Worm (Caenorhabditis elegans) whole organism, midembryonic: ENCODE results near the gene got-1.2.
A peak's percentile ranks its signal among the peaks of the same experiment; 100 is the strongest.

Experiments
- T22C8.4 ChIP-seq: fragments of 200-800 bp; sonication (Bioruptor generic); IDR thresholded peaks from 2 replicates; pipeline ENCODE4 v1.3.6; 2022; ENCODE audit warnings: missing genetic modification characterization, missing compliant biosample characterization
- cog-1 ChIP-seq: sonication (generic microtip); optimal IDR thresholded peaks from 2 replicates; lab custom pipeline; 2016; ENCODE audit warnings: missing genetic modification characterization, missing compliant biosample characterization
- flt-1 ChIP-seq: fragments of 200-800 bp; sonication (Bioruptor generic); IDR thresholded peaks from 2 replicates; pipeline ENCODE4 v1.3.6; 2022; ENCODE audit warnings: missing genetic modification characterization, missing compliant biosample characterization
- klf-2 ChIP-seq: fragments of 200-800 bp; sonication (Bioruptor generic); conservative IDR thresholded peaks from 2 replicates; pipeline ENCODE4 v1.3.6; 2022; ENCODE audit warnings: missing genetic modification reagents, missing genetic modification characterization, missing compliant biosample characterization
- med-1 ChIP-seq: sonication (generic microtip); optimal IDR thresholded peaks from 2 replicates; lab custom pipeline; 2017; ENCODE audit warnings: missing genetic modification characterization, mild to moderate bottlenecking, missing compliant biosample characterization, antibody characterized with exemption, missing genetic modification reagents; ENCODE audit not compliant: insufficient read depth
- ref-1 ChIP-seq: fragments of 200-800 bp; sonication (Bioruptor generic); conservative IDR thresholded peaks from 2 replicates; pipeline ENCODE4 v1.3.6; 2022; ENCODE audit warnings: missing genetic modification reagents, missing genetic modification characterization, missing compliant biosample characterization
- tab-1 ChIP-seq: fragments of 200-800 bp; sonication (Bioruptor generic); IDR thresholded peaks from 2 replicates; pipeline ENCODE4 v1.3.6; 2022; ENCODE audit warnings: missing genetic modification characterization, missing compliant biosample characterization
- ztf-23 ChIP-seq: fragments of 200-800 bp; sonication (Bioruptor generic); IDR thresholded peaks from 2 replicates; pipeline ENCODE4 v1.3.6; 2022; ENCODE audit warnings: missing genetic modification reagents, missing genetic modification characterization, missing compliant biosample characterization
- ztf-29 ChIP-seq: fragments of 200-800 bp; sonication (Bioruptor generic); IDR thresholded peaks from 2 replicates; pipeline ENCODE4 v1.3.6; 2022; ENCODE audit warnings: missing genetic modification reagents, missing genetic modification characterization, missing compliant biosample characterization

The got-1.2 gene

DNA sequence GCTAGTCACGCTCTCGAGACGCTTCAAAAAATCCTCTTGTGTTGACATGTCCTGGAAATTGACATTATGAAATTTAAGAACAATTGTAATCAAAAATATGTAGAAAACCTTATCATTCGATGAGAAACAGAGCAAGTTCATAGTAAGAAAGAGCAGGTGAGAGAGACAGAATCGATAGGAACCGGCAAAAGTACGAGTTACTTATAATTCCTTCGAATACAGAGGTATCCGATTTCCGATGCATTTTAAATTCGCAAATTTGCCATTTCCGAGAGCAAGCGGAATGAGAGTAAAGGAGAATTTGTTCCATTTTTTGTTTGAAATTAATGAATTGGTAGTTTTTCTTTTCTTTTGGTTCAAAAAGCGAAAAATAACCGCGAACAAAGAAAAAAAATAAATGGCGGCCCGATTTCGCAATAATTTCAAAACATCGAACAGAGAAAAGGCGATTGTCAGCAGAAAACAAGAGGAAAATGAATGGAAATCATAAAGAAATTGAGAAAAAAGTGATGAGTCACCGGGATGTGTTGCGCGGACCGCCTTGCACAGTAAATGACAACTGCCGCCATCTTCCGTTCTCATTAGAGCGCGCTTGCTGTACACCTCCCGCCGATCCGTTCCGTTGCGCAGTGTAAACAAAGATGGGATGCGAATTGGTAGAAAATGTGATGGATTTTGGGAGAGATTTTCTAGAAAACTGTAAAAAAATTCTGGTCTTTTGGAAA lies 20.8 kb upstream of the got-1.2 start, which contains the start of gene cas-1:
cas-1 (minus strand) TSS at position 51 of the 725 bp plus-strand sequence.
- TF ChIP-seq ref-1 (GFP tag; lab: Robert Waterston, UW) = no peak
- no peak for TF ChIP-seq tab-1 (GFP tag; lab: Robert Waterston, UW)
- TF ChIP-seq flt-1 (GFP tag; lab: Robert Waterston, UW) = peak; percentile 32; the same call in 1 of the 2 replicates
- TF ChIP-seq med-1 (GFP tag; lab: Kevin White, UChicago) = no peak

DNA sequence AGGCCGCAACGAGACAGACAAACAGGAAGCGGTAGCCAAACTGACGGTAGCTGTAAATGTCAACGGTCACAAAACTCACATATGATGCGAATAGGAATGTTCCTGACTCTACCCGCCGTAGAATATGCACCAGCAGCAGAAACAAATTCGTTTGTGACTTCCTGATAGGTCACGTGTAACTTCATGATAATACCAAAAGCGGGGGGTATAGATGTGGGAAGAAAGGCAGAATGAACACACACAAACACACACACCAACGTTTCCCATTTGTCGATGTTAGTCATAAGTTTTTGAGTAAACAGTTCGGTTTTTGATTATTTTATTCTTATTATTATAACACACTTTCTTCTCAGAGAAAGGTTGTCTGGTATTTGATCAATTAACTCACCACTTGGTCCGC lies 20.2 kb upstream of the got-1.2 start:
- TF ChIP-seq klf-2 (no peak), tab-1 (GFP tag; lab: Robert Waterston, UW) (no peak), cog-1 (no peak), T22C8.4 (no peak), ztf-23 (no peak), med-1 (GFP tag; lab: Kevin White, UChicago) (no peak), ref-1 (GFP tag; lab: Robert Waterston, UW) (no peak), flt-1 (GFP tag; lab: Robert Waterston, UW) (no peak), ztf-29 (GFP tag; lab: Robert Waterston, UW) (no peak)

DNA sequence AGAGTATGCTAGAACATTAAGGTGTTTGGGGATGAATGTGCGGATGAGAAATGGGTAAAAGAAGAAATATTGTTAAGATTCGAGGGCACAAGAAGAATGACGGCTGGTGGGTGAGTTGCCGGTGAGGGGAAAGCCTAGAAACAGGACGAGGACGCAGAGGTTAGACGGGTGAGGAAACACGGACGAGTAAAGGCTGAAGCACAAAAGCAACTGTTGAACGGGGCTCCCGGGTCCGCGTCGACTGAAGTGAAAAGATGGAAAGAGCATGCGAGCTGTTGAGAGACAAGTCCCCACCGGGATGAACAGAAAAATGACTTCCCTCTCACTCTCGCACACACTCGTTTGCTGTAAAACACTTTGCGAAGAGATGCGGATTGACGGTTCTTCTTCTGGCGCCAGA lies 19.0 kb upstream of the got-1.2 start:
- no peak for TF ChIP-seq ref-1 (GFP tag; lab: Robert Waterston, UW)
- no peak for TF ChIP-seq ztf-23
- no peak for TF ChIP-seq T22C8.4
- no peak for TF ChIP-seq klf-2

DNA sequence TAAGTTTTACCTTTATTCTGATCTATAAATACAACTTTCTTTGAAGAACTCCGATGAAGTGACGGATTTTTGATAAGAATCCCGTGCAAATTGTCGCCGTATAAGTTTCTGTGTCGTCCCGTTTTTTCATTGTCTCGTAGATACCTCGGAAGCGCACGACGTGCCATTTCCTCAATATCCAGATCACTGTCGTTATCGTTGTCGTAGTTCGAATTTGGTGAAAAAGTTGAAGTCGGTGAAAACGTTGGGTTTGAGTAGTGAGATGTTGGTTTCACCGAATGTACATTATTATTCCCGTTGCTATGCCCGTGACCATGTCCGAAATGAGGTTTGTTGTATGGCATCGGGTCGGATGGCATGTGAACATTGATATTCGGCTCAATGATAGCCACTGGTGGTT lies 16.8 kb upstream of the got-1.2 start:
- no peak for TF ChIP-seq cog-1
- TF ChIP-seq ref-1 (GFP tag; lab: Robert Waterston, UW) = no peak
- TF ChIP-seq T22C8.4 = no peak
- no peak for TF ChIP-seq flt-1 (GFP tag; lab: Robert Waterston, UW)
- TF ChIP-seq ztf-29 (GFP tag; lab: Robert Waterston, UW) = no peak
- no peak for TF ChIP-seq tab-1 (GFP tag; lab: Robert Waterston, UW)
- no peak for TF ChIP-seq med-1 (GFP tag; lab: Kevin White, UChicago)
- no peak for TF ChIP-seq klf-2
- no peak for TF ChIP-seq ztf-23

DNA sequence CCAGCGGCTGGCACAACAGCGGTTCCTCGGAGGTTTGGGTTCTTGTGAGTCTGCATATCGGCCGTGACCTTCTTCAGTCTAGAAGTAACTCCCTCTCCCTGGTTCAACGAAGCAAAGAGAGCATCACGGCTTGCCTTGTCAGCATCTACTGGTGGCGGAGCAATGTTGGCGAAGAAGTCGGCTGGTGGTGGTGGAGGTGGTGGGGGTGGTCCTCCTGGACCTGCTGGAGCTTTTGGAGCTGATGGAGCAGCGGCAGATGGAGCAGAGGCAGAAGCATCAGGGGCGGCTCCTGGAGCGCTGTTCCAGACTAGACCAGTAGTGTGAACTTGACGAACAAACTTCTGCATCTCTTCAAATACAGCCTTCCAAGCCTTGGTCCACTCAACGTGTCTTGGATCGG lies 15.6 kb upstream of the got-1.2 start:
- TF ChIP-seq T22C8.4 = no peak
- TF ChIP-seq ref-1 (GFP tag; lab: Robert Waterston, UW) = no peak
- no peak for TF ChIP-seq cog-1
- no peak for TF ChIP-seq ztf-23
- TF ChIP-seq tab-1 (GFP tag; lab: Robert Waterston, UW) = no peak
- no peak for TF ChIP-seq ztf-29 (GFP tag; lab: Robert Waterston, UW)
- TF ChIP-seq klf-2 = no peak
- no peak for TF ChIP-seq med-1 (GFP tag; lab: Kevin White, UChicago)
- no peak for TF ChIP-seq flt-1 (GFP tag; lab: Robert Waterston, UW)

DNA sequence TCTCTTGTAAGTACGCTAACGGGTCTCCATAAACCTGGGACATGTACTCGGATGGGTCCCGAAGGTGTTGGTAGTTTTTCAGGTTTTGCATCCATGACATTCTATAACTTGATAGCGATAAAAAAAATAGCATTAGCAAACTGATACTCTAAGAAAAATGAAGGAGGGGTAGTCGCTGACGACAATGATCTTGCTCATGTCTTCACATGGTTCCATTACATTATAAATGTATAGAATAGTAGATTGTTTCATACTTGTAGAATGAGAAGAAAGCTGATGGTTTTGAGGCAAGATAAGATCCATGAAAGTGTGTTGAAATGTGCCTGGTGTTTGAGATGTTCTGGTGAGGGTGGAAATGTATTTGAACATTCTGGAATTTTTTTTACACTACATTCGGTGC lies 14.1 kb upstream of the got-1.2 start, which contains the start of gene mec-4:
mec-4 (minus strand) TSS at position 101 of the 400 bp plus-strand sequence.
- no peak for TF ChIP-seq ztf-23
- TF ChIP-seq tab-1 (GFP tag; lab: Robert Waterston, UW) = no peak
- no peak for TF ChIP-seq ztf-29 (GFP tag; lab: Robert Waterston, UW)
- no peak for TF ChIP-seq ref-1 (GFP tag; lab: Robert Waterston, UW)
- no peak for TF ChIP-seq klf-2
- TF ChIP-seq cog-1 = no peak
- no peak for TF ChIP-seq flt-1 (GFP tag; lab: Robert Waterston, UW)

DNA sequence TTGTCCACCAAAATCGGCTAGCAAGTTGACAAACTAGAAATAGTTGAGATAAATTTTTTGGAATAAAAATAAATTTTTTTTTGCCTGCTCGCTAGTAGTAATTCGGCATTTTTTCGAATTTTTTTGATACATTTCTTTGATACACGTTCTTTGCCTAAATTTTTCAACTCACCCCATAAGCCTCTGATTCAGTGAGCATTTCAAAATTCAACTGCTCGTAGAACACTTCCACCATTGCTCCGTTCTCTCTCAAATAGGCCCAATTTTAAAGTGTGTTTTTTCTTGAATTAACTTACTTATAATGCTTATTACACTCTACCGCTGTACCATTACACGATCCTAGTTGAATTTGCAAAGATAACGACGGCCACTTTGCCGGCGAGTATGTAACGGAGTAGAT lies 10.6 kb upstream of the got-1.2 start:
- TF ChIP-seq tab-1 (GFP tag; lab: Robert Waterston, UW) = no peak
- TF ChIP-seq ref-1 (GFP tag; lab: Robert Waterston, UW) = no peak
- TF ChIP-seq ztf-29 (GFP tag; lab: Robert Waterston, UW) = no peak
- no peak for TF ChIP-seq T22C8.4

DNA sequence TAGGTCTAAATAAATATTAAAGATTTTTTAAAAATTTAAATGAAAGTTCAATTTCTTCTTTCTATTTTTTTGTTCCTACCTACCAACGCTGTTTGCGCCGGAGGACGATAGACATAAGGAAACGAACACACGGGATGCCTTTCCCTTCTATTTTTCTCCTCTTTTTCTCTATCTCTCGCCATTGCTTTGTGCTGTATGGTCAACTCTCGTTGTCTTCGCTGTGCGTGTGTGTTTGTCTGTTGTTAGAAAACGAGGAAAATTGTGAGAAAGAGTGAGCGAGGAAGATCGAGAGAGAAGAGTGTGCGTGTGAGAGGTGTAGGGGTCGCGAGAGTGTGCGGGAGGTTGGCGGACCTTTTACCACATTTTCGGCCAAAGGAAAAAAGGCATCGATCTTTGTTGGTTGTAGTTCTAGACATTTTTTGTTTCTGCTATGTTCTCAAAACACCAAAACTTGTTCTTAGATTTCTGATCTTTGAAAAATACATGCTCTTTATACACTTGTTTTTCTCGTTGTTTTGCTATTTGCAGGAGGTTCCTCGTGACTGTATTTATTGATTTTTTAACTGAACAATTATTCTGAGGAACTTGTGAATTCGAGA lies 6.2 kb upstream of the got-1.2 start:
- TF ChIP-seq flt-1 (GFP tag; lab: Robert Waterston, UW) (no peak), ztf-23 (no peak), ref-1 (GFP tag; lab: Robert Waterston, UW) (no peak), klf-2 (no peak), T22C8.4 (no peak), cog-1 (no peak), tab-1 (GFP tag; lab: Robert Waterston, UW) (no peak), med-1 (GFP tag; lab: Kevin White, UChicago) (no peak), ztf-29 (GFP tag; lab: Robert Waterston, UW) (no peak)

DNA sequence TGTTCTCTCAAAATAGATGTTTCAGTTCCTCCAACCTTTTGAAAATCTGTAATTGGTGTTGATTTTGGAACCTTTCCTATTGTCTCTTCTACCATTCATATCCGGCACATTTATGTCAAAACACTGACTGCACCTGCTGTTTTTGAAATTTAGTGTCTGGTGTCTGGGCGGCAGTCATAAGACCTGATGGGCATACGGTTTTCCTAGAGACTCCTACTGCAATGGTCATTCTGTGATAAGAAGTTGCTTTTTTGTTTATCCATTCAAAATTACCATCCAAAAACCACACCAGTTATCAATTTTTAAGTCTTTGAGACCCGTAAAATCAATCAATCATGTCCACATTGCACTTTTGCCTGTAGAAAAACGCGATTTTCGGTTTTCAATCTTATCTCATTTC lies 5.7 kb upstream of the got-1.2 start:
- no peak for TF ChIP-seq cog-1
- no peak for TF ChIP-seq med-1 (GFP tag; lab: Kevin White, UChicago)
- TF ChIP-seq ztf-23 = no peak
- TF ChIP-seq ref-1 (GFP tag; lab: Robert Waterston, UW) = no peak
- no peak for TF ChIP-seq tab-1 (GFP tag; lab: Robert Waterston, UW)
- no peak for TF ChIP-seq klf-2
- no peak for TF ChIP-seq T22C8.4
- TF ChIP-seq ztf-29 (GFP tag; lab: Robert Waterston, UW) = no peak
- TF ChIP-seq flt-1 (GFP tag; lab: Robert Waterston, UW) = no peak

DNA sequence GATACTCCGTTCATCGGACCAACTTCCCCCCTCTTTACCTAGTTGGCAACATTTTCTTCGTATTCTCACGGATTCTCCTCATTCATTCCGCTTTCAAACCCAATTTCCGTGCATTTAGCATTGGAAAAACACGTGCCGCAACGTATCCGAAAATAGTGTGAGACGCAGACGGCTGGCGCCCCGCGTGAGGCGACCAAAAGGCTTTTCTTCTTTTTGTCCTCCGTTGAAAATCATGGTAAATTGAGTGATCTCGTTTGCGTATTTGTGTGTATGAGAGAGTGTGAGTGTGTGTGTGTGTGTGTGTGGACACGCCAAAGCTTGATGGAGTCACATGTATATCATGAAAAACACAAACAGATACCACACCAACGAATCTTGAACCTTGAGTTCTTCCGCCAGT lies 3.9 kb upstream of the got-1.2 start:
- TF ChIP-seq ztf-23 = no peak
- TF ChIP-seq tab-1 (GFP tag; lab: Robert Waterston, UW) = no peak
- TF ChIP-seq T22C8.4 = no peak
- TF ChIP-seq cog-1 = no peak
- no peak for TF ChIP-seq med-1 (GFP tag; lab: Kevin White, UChicago)
- TF ChIP-seq ref-1 (GFP tag; lab: Robert Waterston, UW) = no peak
- no peak for TF ChIP-seq flt-1 (GFP tag; lab: Robert Waterston, UW)
- TF ChIP-seq ztf-29 (GFP tag; lab: Robert Waterston, UW) = no peak
- no peak for TF ChIP-seq klf-2
